Worm (Caenorhabditis elegans): ENCODE results near the gene C49C3.11.

DNA sequence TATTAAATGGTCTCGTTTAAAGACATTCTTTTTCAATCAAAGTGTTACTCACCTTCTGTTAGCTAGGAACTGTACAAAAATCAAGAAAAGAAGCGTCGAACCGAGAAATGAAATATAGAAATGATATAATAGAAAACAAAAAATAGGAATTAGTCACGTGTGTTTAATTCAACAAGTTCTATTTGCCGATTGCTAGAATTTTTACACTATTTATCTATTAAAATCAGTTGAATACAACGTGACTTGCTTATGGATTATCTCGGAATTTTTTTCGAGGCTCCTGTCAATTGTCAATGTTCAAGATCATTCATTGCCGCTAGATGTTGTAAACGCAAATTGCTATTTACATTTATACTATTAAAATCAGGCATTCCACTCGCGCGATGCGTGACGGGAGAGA lies 23.7 kb downstream of the C49C3.11 start, which contains the start of gene zipt-17:
- no peak for TF ChIP-seq nhr-237 (tag; optimal IDR thresholded peaks at IDR 0.05)
- no peak for TF ChIP-seq lin-13 (tag; optimal IDR thresholded peaks at IDR 0.05)
- no peak for TF ChIP-seq elt-3 (tag; optimal IDR thresholded peaks at IDR 0.05)

Data from whole organism, mixed stage, embryonic.